Worm (Caenorhabditis elegans) whole organism, L4 larva: Measurements from ENCODE around the gene sfxn-1.1.

Experiments
- R02D3.7 ChIP-seq: fragments of 150-350 bp; sonication (generic microtip); optimal IDR thresholded peaks from 3 replicates; lab custom pipeline; 2014; ENCODE audit warnings: missing biosample characterization, missing genetic modification characterization
- T20F7.1 ChIP-seq: fragments of 200-800 bp; sonication (Bioruptor generic); optimal IDR thresholded peaks from 2 replicates; lab custom pipeline; 2018; ENCODE audit warnings: mild to moderate bottlenecking, missing genetic modification characterization, missing compliant biosample characterization
- ZK546.5 ChIP-seq, 2 experiments: sonication (generic microtip); optimal IDR thresholded peaks; 2 replicates each; lab custom pipeline; 2017; ENCODE audit warnings: missing biosample characterization in 2 of 2, missing genetic modification characterization in 2 of 2
- ama-1 ChIP-seq: fragments of 150-350 bp; optimal IDR thresholded peaks from 2 replicates; lab custom pipeline; 2014; ENCODE audit warnings: inconsistent platforms, mixed read lengths
- ceh-32 ChIP-seq: sonication (generic microtip); optimal IDR thresholded peaks from 2 replicates; lab custom pipeline; 2016; ENCODE audit warnings: mild to moderate bottlenecking, missing genetic modification characterization, missing compliant biosample characterization; ENCODE audit not compliant: poor library complexity
- ces-1 ChIP-seq: fragments of 150-350 bp; sonication (generic microtip); optimal IDR thresholded peaks from 4 replicates; lab custom pipeline; 2014; ENCODE audit warnings: missing biosample characterization, missing genetic modification reagents, missing genetic modification characterization
- daf-16 ChIP-seq, 3 experiments: sonication (generic microtip); optimal IDR thresholded peaks; 2 replicates each; lab custom pipeline; 2016 to 2017; ENCODE audit warnings: missing genetic modification characterization in 3 of 3, missing genetic modification reagents in 3 of 3, mild to moderate bottlenecking in 2 of 3, missing compliant biosample characterization in 2 of 3, missing biosample characterization in 1 of 3, moderate library complexity in 1 of 3
- dmd-6 ChIP-seq: fragments of 200-800 bp; sonication (Bioruptor generic); IDR thresholded peaks from 2 replicates; pipeline ENCODE4 v1.3.6; 2022; ENCODE audit warnings: missing genetic modification reagents, missing genetic modification characterization, missing compliant biosample characterization
- dmd-9 ChIP-seq: fragments of 200-800 bp; sonication (Bioruptor generic); IDR thresholded peaks from 2 replicates; pipeline ENCODE4 v1.3.6; 2022; ENCODE audit warnings: missing genetic modification reagents, missing genetic modification characterization, missing compliant biosample characterization
- dve-1 ChIP-seq: sonication (generic microtip); optimal IDR thresholded peaks from 2 replicates; lab custom pipeline; 2017; ENCODE audit warnings: antibody characterized with exemption, mild to moderate bottlenecking, missing genetic modification characterization, missing compliant biosample characterization; ENCODE audit not compliant: insufficient read depth
- egl-27 ChIP-seq: sonication (generic microtip); optimal IDR thresholded peaks from 3 replicates; lab custom pipeline; 2017; ENCODE audit warnings: missing biosample characterization, missing genetic modification reagents, missing genetic modification characterization
- fos-1 ChIP-seq: fragments of 150-350 bp; optimal IDR thresholded peaks from 2 replicates; lab custom pipeline; 2014; ENCODE audit warnings: missing biosample characterization, missing genetic modification characterization
- gei-8 ChIP-seq: fragments of 200-800 bp; sonication (Bioruptor generic); optimal IDR thresholded peaks from 2 replicates; lab custom pipeline; 2018; ENCODE audit warnings: mild to moderate bottlenecking, missing genetic modification characterization, missing compliant biosample characterization
- hif-1 ChIP-seq, 2 experiments: sonication (generic microtip); optimal IDR thresholded peaks; 2 replicates each; lab custom pipeline; 2016 to 2017; ENCODE audit warnings: missing compliant biosample characterization in 2 of 2, missing genetic modification characterization in 2 of 2, missing genetic modification reagents in 2 of 2, missing genotype in 2 of 2, mild to moderate bottlenecking in 1 of 2
- hlh-11 ChIP-seq: fragments of 200-800 bp; sonication (Bioruptor generic); optimal IDR thresholded peaks from 2 replicates; lab custom pipeline; 2018; ENCODE audit warnings: mild to moderate bottlenecking, missing genetic modification characterization, missing compliant biosample characterization
- hlh-30 ChIP-seq: sonication (generic microtip); optimal IDR thresholded peaks from 2 replicates; lab custom pipeline; 2017; ENCODE audit warnings: antibody characterized with exemption, mild to moderate bottlenecking, missing genetic modification characterization, missing compliant biosample characterization; ENCODE audit not compliant: insufficient read depth
- jun-1 ChIP-seq: fragments of 150-350 bp; optimal IDR thresholded peaks from 2 replicates; lab custom pipeline; 2014; ENCODE audit warnings: missing biosample characterization, missing genetic modification reagents, missing genetic modification characterization
- lin-1 ChIP-seq: fragments of 200-800 bp; sonication (Bioruptor generic); IDR thresholded peaks from 2 replicates; pipeline ENCODE4 v1.3.6; 2022; ENCODE audit warnings: missing genetic modification reagents, missing genetic modification characterization, missing compliant biosample characterization
- lsy-2 ChIP-seq, 2 experiments: fragments of 150-350 bp in 1 of 2; sonication (generic microtip) in 1 of 2; optimal IDR thresholded peaks; 2 replicates each; lab custom pipeline; 2014 to 2017; ENCODE audit warnings: missing biosample characterization in 2 of 2, missing genetic modification characterization in 2 of 2
- madf-5 ChIP-seq, 2 experiments: fragments of 200-800 bp; sonication (Bioruptor generic); IDR thresholded peaks; 2 replicates each; pipeline ENCODE4 v1.3.6; 2022; ENCODE audit warnings: missing compliant biosample characterization in 2 of 2, missing genetic modification characterization in 2 of 2
- mdl-1 ChIP-seq, 2 experiments: fragments of 150-350 bp in 1 of 2; sonication (generic microtip) in 1 of 2; optimal IDR thresholded peaks; 2 replicates each; lab custom pipeline; 2014 to 2017; ENCODE audit warnings: missing biosample characterization in 2 of 2, missing genetic modification characterization in 2 of 2
- mdt-29 ChIP-seq: fragments of 200-800 bp; sonication (Bioruptor generic); IDR thresholded peaks from 2 replicates; pipeline ENCODE4 v1.3.6; 2022; ENCODE audit warnings: missing genetic modification reagents, missing genetic modification characterization, missing compliant biosample characterization
- mep-1 ChIP-seq: fragments of 150-350 bp; sonication (generic microtip); optimal IDR thresholded peaks from 3 replicates; lab custom pipeline; 2014; ENCODE audit warnings: missing biosample characterization, missing genetic modification characterization
- mes-2 ChIP-seq: sonication (generic microtip); optimal IDR thresholded peaks from 2 replicates; lab custom pipeline; 2016; ENCODE audit warnings: missing genotype, mild to moderate bottlenecking, missing genetic modification characterization, missing compliant biosample characterization; ENCODE audit not compliant: poor library complexity, severe bottlenecking
- mxl-2 ChIP-seq: fragments of 200-800 bp; sonication (Bioruptor generic); conservative IDR thresholded peaks from 2 replicates; pipeline ENCODE4 v1.3.6; 2022; ENCODE audit warnings: missing genetic modification reagents, missing genetic modification characterization, missing compliant biosample characterization
- mxl-3 ChIP-seq: fragments of 200-800 bp; sonication (Bioruptor generic); optimal IDR thresholded peaks from 2 replicates; lab custom pipeline; 2018; ENCODE audit warnings: mild to moderate bottlenecking, missing genetic modification characterization, missing compliant biosample characterization
- nhr-10 ChIP-seq: fragments of 150-350 bp; optimal IDR thresholded peaks from 2 replicates; lab custom pipeline; 2014; ENCODE audit warnings: missing biosample characterization, missing genetic modification characterization
- nhr-102 ChIP-seq: sonication (generic microtip); optimal IDR thresholded peaks from 2 replicates; lab custom pipeline; 2016; ENCODE audit warnings: mild to moderate bottlenecking, missing genetic modification characterization, moderate library complexity, missing compliant biosample characterization
- nhr-11 ChIP-seq: fragments of 150-350 bp; optimal IDR thresholded peaks from 2 replicates; lab custom pipeline; 2014; ENCODE audit warnings: missing biosample characterization, missing genetic modification characterization
- nhr-237 ChIP-seq: sonication (generic microtip); optimal IDR thresholded peaks from 2 replicates; lab custom pipeline; 2017; ENCODE audit warnings: missing biosample characterization, missing genetic modification characterization
- nhr-28 ChIP-seq: fragments of 150-350 bp; optimal IDR thresholded peaks from 2 replicates; lab custom pipeline; 2014; ENCODE audit warnings: missing biosample characterization, missing genetic modification characterization
- nhr-41 ChIP-seq: fragments of 200-800 bp; sonication (Bioruptor generic); IDR thresholded peaks from 2 replicates; pipeline ENCODE4 v1.3.6; 2022; ENCODE audit warnings: missing genetic modification reagents, missing genetic modification characterization, missing compliant biosample characterization
- nhr-48 ChIP-seq: sonication (generic microtip); optimal IDR thresholded peaks from 2 replicates; lab custom pipeline; 2016; ENCODE audit warnings: mild to moderate bottlenecking, missing genetic modification characterization, missing compliant biosample characterization
- nhr-77 ChIP-seq: fragments of 150-350 bp; optimal IDR thresholded peaks from 2 replicates; lab custom pipeline; 2014; ENCODE audit warnings: missing biosample characterization, missing genetic modification characterization
- pha-4 ChIP-seq, 2 experiments: fragments of 150-350 bp in 1 of 2; fragments of 200-800 bp in 1 of 2; sonication (Bioruptor generic) in 1 of 2; IDR thresholded peaks in 1 of 2; optimal IDR thresholded peaks in 1 of 2; 2 replicates each; pipeline versions ENCODE4 v1.3.6 to Lab custom; 2014 to 2022; ENCODE audit warnings: missing genetic modification characterization in 2 of 2, missing genetic modification reagents in 2 of 2, missing biosample characterization in 1 of 2, missing compliant biosample characterization in 1 of 2
- php-3 ChIP-seq: fragments of 200-800 bp; sonication (Bioruptor generic); IDR thresholded peaks from 2 replicates; pipeline ENCODE4 v1.3.6; 2022; ENCODE audit warnings: missing genetic modification reagents, missing genetic modification characterization, missing compliant biosample characterization
- pqm-1 ChIP-seq: sonication (generic microtip); optimal IDR thresholded peaks from 2 replicates; lab custom pipeline; 2017; ENCODE audit warnings: missing biosample characterization, missing genetic modification characterization
- rbr-2 ChIP-seq: sonication (generic microtip); optimal IDR thresholded peaks from 2 replicates; lab custom pipeline; 2016; ENCODE audit warnings: missing genotype, missing genetic modification characterization, missing compliant biosample characterization
- set-16 ChIP-seq: fragments of 200-800 bp; sonication (Bioruptor generic); IDR thresholded peaks from 2 replicates; pipeline ENCODE4 v1.3.6; 2022; ENCODE audit warnings: missing genetic modification reagents, missing genetic modification characterization, missing compliant biosample characterization
- skn-1 ChIP-seq: fragments of 150-350 bp; optimal IDR thresholded peaks from 2 replicates; lab custom pipeline; 2014; ENCODE audit warnings: missing biosample characterization, missing genetic modification characterization
- spr-3 ChIP-seq: fragments of 200-800 bp; sonication (Bioruptor generic); optimal IDR thresholded peaks from 2 replicates; lab custom pipeline; 2018; ENCODE audit warnings: mild to moderate bottlenecking, missing genetic modification characterization, missing compliant biosample characterization
- tra-1 ChIP-seq: fragments of 200-800 bp; sonication (Bioruptor generic); IDR thresholded peaks from 2 replicates; pipeline ENCODE4 v1.3.6; 2022; ENCODE audit warnings: missing genetic modification reagents, missing genetic modification characterization, missing compliant biosample characterization
- unc-39 ChIP-seq: sonication (generic microtip); optimal IDR thresholded peaks from 2 replicates; lab custom pipeline; 2017; ENCODE audit warnings: missing biosample characterization, missing genetic modification characterization
- unc-62 ChIP-seq, 3 experiments: fragments of 150-350 bp in 1 of 3; sonication (generic microtip); optimal IDR thresholded peaks in 2 of 3; peaks in 1 of 3; 1 replicate in 1 of 3; 2 replicates in 2 of 3; lab custom pipeline; 2014 to 2017; ENCODE audit warnings: missing biosample characterization in 3 of 3, missing genetic modification characterization in 3 of 3, missing genetic modification reagents in 3 of 3, missing genotype in 1 of 3
- zip-11 ChIP-seq: fragments of 200-800 bp; sonication (Bioruptor generic); IDR thresholded peaks from 2 replicates; pipeline ENCODE4 v1.3.6; 2022; ENCODE audit warnings: missing genetic modification characterization, missing compliant biosample characterization

Gene sfxn-1.1

ce11 chrII:9501955-9502354, 16.7 kb downstream of the sfxn-1.1 start (continued):
- TF ChIP-seq madf-5 (GFP tag; IDR thresholded peaks at IDR 0.05; lab: Robert Waterston, UW) (no peak), unc-39 (tag; lab: Kevin White, UChicago) (no peak), egl-27 (no peak), nhr-102 (tag; lab: Kevin White, UChicago) (peak; percentile 63), hlh-11 (peak; percentile 87), skn-1 (no peak), ZK546.5 (tag; optimal IDR thresholded peaks at IDR 0.05; lab: Kevin White, UChicago) (no peak), fos-1 (tag; lab: Kevin White, UChicago) (no peak), mxl-2 (GFP tag; lab: Robert Waterston, UW) (no peak)

- peak in 1 of 2 experiments; percentile 62 for TF ChIP-seq unc-62 (GFP tag; optimal IDR thresholded peaks at IDR 0.05 in 1 of 2; lab: Kevin White, UChicago)
- TF ChIP-seq unc-62 (tag; optimal IDR thresholded peaks at IDR 0.05; lab: Kevin White, UChicago) = no peak
- peak; percentile 93 for TF ChIP-seq mdt-29 (GFP tag; lab: Robert Waterston, UW)
- TF ChIP-seq nhr-77 (tag; lab: Kevin White, UChicago) = peak; percentile 79
- peak; percentile 55 for TF ChIP-seq T20F7.1 (GFP tag; lab: Kevin White, UChicago)
- peak; percentile 96 for TF ChIP-seq dve-1 (tag; lab: Kevin White, UChicago)
- TF ChIP-seq hlh-11 = peak; percentile 95
- TF ChIP-seq jun-1 = peak; percentile 53
- TF ChIP-seq pqm-1 (tag; lab: Kevin White, UChicago) = peak; percentile 81
- TF ChIP-seq lsy-2 (tag; optimal IDR thresholded peaks at IDR 0.05; lab: Kevin White, UChicago) = peak in 1 of 2 experiments; percentile 41
- TF ChIP-seq php-3 = peak; percentile 91
- TF ChIP-seq dmd-9 = no peak
- TF ChIP-seq nhr-41 (GFP tag; lab: Robert Waterston, UW) = peak; percentile 86
- TF ChIP-seq daf-16 (GFP tag; optimal IDR thresholded peaks at IDR 0.05; lab: Kevin White, UChicago) = peak in 1 of 2 experiments; percentile 49
- peak; percentile 96 for TF ChIP-seq daf-16 (tag; optimal IDR thresholded peaks at IDR 0.05; lab: Kevin White, UChicago)
- no peak for TF ChIP-seq mxl-3
- peak; percentile 85 for TF ChIP-seq lin-1 (GFP tag; lab: Robert Waterston, UW)
- no peak for TF ChIP-seq ama-1 (lab: Kevin White, UChicago)
- TF ChIP-seq nhr-237 (tag; lab: Kevin White, UChicago) = no peak
- TF ChIP-seq nhr-48 (tag; lab: Kevin White, UChicago) = peak; percentile 86
- no peak for TF ChIP-seq ces-1
- TF ChIP-seq mep-1 = peak; percentile 60
- no peak for TF ChIP-seq rbr-2 (tag; lab: Kevin White, UChicago)
- peak; percentile 24 for TF ChIP-seq nhr-10 (tag; lab: Kevin White, UChicago)
- peak in 1 of 2 experiments; percentile 25 for TF ChIP-seq mdl-1 (tag; optimal IDR thresholded peaks at IDR 0.05; lab: Kevin White, UChicago)
- peak; percentile 83 for TF ChIP-seq nhr-102 (tag; lab: Kevin White, UChicago)
- TF ChIP-seq dmd-6 (GFP tag; lab: Robert Waterston, UW) = peak; percentile 98
- peak; percentile 52 for TF ChIP-seq mes-2
- peak; percentile 12 for TF ChIP-seq nhr-11 (tag; lab: Kevin White, UChicago)
- no peak for TF ChIP-seq zip-11 (GFP tag; lab: Robert Waterston, UW)
- TF ChIP-seq tra-1 (GFP tag; lab: Robert Waterston, UW) = peak; percentile 88
- no peak for TF ChIP-seq set-16 (GFP tag; lab: Robert Waterston, UW)
- peak; percentile 86 for TF ChIP-seq hlh-30
- TF ChIP-seq hif-1 (tag; optimal IDR thresholded peaks at IDR 0.05; lab: Kevin White, UChicago) = peak in 1 of 2 experiments; percentile 49
- peak; percentile 62 for TF ChIP-seq gei-8 (GFP tag; lab: Kevin White, UChicago)
- TF ChIP-seq pha-4 (GFP tag; IDR thresholded peaks at IDR 0.05; lab: Robert Waterston, UW) = no peak
- TF ChIP-seq pha-4 (tag; optimal IDR thresholded peaks at IDR 0.05; lab: Kevin White, UChicago) = peak; percentile 44
- peak; percentile 82 for TF ChIP-seq fos-1 (tag; lab: Kevin White, UChicago)
- no peak for TF ChIP-seq spr-3 (GFP tag; lab: Kevin White, UChicago)
- TF ChIP-seq madf-5 (GFP tag; IDR thresholded peaks at IDR 0.05; lab: Robert Waterston, UW) = no peak
- no peak for TF ChIP-seq ceh-32 (tag; lab: Kevin White, UChicago)
- peak; percentile 92 for TF ChIP-seq nhr-28 (tag; lab: Kevin White, UChicago)
- no peak for TF ChIP-seq R02D3.7 (tag; lab: Kevin White, UChicago)
These were observed 17.8 kb downstream of the sfxn-1.1 start for ce11 chrII:9500926-9501325.
